Worm (Caenorhabditis elegans) whole organism, young adult: ENCODE data around the gene slc-36.1.

Experiments used
- B0336.3 ChIP-seq: fragments of 200-800 bp; sonication (Bioruptor generic); IDR thresholded peaks from 2 replicates; pipeline ENCODE4 v1.3.6; 2022; ENCODE audit warnings: missing genetic modification characterization, missing compliant biosample characterization
- F55B11.4 ChIP-seq: sonication (generic microtip); optimal IDR thresholded peaks from 2 replicates; lab custom pipeline; 2016; ENCODE audit warnings: missing compliant biosample characterization, missing genetic modification characterization, borderline replicate concordance; ENCODE audit not compliant: insufficient read depth
- Y79H2A.3 ChIP-seq: fragments of 200-800 bp; sonication (Bioruptor generic); conservative IDR thresholded peaks from 2 replicates; pipeline ENCODE4 v1.3.6; 2022; ENCODE audit warnings: missing genetic modification reagents, missing genetic modification characterization, missing compliant biosample characterization
- ZK185.1 ChIP-seq: sonication (generic microtip); optimal IDR thresholded peaks from 2 replicates; lab custom pipeline; 2016; ENCODE audit warnings: mild to moderate bottlenecking, missing genetic modification characterization, missing compliant biosample characterization; ENCODE audit not compliant: poor library complexity, severe bottlenecking
- ceh-40 ChIP-seq: fragments of 200-800 bp; sonication (Bioruptor generic); IDR thresholded peaks from 2 replicates; pipeline ENCODE4 v1.3.6; 2022; ENCODE audit warnings: missing genetic modification characterization, missing compliant biosample characterization
- madf-3 ChIP-seq: fragments of 200-800 bp; sonication (Bioruptor generic); IDR thresholded peaks from 2 replicates; pipeline ENCODE4 v1.3.6; 2022; ENCODE audit warnings: missing genetic modification reagents, missing genetic modification characterization, missing compliant biosample characterization
- pha-4 ChIP-seq: fragments of 150-350 bp; sonication (generic microtip); optimal IDR thresholded peaks from 2 replicates; lab custom pipeline; 2014; ENCODE audit warnings: missing biosample characterization, missing genetic modification reagents, missing genetic modification characterization
- sea-2 ChIP-seq: fragments of 200-800 bp; sonication (Bioruptor generic); IDR thresholded peaks from 2 replicates; pipeline ENCODE4 v1.3.6; 2022; ENCODE audit warnings: missing genetic modification characterization, missing compliant biosample characterization
- unc-62 ChIP-seq: fragments of 150-350 bp; optimal IDR thresholded peaks from 2 replicates; lab custom pipeline; 2014; ENCODE audit warnings: missing biosample characterization, missing genetic modification reagents, missing genetic modification characterization

- TF ChIP-seq Y79H2A.3 (GFP tag; lab: Robert Waterston, UW): no peak
- TF ChIP-seq ceh-40 (GFP tag; lab: Robert Waterston, UW): no peak
- TF ChIP-seq unc-62 (GFP tag; lab: Kevin White, UChicago): no peak
- no peak for TF ChIP-seq sea-2 (GFP tag; lab: Robert Waterston, UW)
- no peak for TF ChIP-seq pha-4 (tag; lab: Kevin White, UChicago)
- no peak for TF ChIP-seq B0336.3 (GFP tag; lab: Robert Waterston, UW)
- no peak for TF ChIP-seq madf-3 (GFP tag; lab: Robert Waterston, UW)
- no peak for TF ChIP-seq F55B11.4 (tag; lab: Kevin White, UChicago)
- no peak for TF ChIP-seq ZK185.1 (tag; lab: Kevin White, UChicago)
Measured at ce11 chrIII:13341275-13341626, 33.9 kb downstream of the slc-36.1 start, which contains the start of gene nud-1.
